Fruit fly (Drosophila melanogaster) whole organism, embryonic: ENCODE measurements around the gene STUB1.

ENCODE experiments used
- Atf-2 ChIP-seq: fragments of 200-800 bp; sonication (Bioruptor generic); optimal IDR thresholded peaks from 2 replicates; lab custom pipeline; 2016; ENCODE audit warnings: missing biosample characterization, missing genetic modification characterization
- B-H2 ChIP-seq: fragments of 200-800 bp; sonication (Bioruptor generic); optimal IDR thresholded peaks from 2 replicates; lab custom pipeline; 2018; ENCODE audit warnings: missing biosample characterization, mild to moderate bottlenecking, missing genetic modification characterization
- CG10209 ChIP-seq: fragments of 200-800 bp; sonication (Bioruptor generic); optimal IDR thresholded peaks from 3 replicates; lab custom pipeline; 2017; ENCODE audit warnings: missing biosample characterization, mild to moderate bottlenecking, missing genetic modification characterization, missing genetic modification reagents
- CG10321 ChIP-seq: fragments of 200-800 bp; sonication (Bioruptor generic); IDR thresholded peaks from 2 replicates; pipeline ENCODE4 v1.3.6; 2022; ENCODE audit warnings: missing biosample characterization, missing genetic modification characterization
- CG12155 ChIP-seq: fragments of 200-800 bp; sonication (Bioruptor generic); optimal IDR thresholded peaks from 3 replicates; lab custom pipeline; 2016; ENCODE audit warnings: missing biosample characterization, missing genetic modification characterization
- CG12942 ChIP-seq: fragments of 200-800 bp; sonication (Bioruptor generic); optimal IDR thresholded peaks from 3 replicates; lab custom pipeline; 2016; ENCODE audit warnings: missing biosample characterization, missing genetic modification characterization
- CG13624 ChIP-seq: fragments of 200-800 bp; sonication (Bioruptor generic); optimal IDR thresholded peaks from 2 replicates; lab custom pipeline; 2016; ENCODE audit warnings: missing biosample characterization, missing genetic modification characterization
- CG15601 ChIP-seq: fragments of 200-800 bp; sonication (Bioruptor generic); optimal IDR thresholded peaks from 3 replicates; lab custom pipeline; 2019; ENCODE audit warnings: missing biosample characterization, mild to moderate bottlenecking, missing genetic modification characterization, moderate library complexity
- CG17359 ChIP-seq: fragments of 200-800 bp; sonication (Bioruptor generic); optimal IDR thresholded peaks from 3 replicates; lab custom pipeline; 2018; ENCODE audit warnings: missing biosample characterization, mild to moderate bottlenecking, missing genetic modification characterization, moderate library complexity
- CG30431 ChIP-seq: fragments of 200-800 bp; sonication (Bioruptor generic); optimal IDR thresholded peaks from 2 replicates; lab custom pipeline; 2017; ENCODE audit warnings: missing biosample characterization, missing genetic modification characterization
- CG31365 ChIP-seq: fragments of 200-800 bp; sonication (Bioruptor generic); optimal IDR thresholded peaks from 2 replicates; lab custom pipeline; 2018; ENCODE audit warnings: missing biosample characterization, mild to moderate bottlenecking, missing genetic modification characterization
- CG31441 ChIP-seq: fragments of 200-800 bp; sonication (Bioruptor generic); IDR thresholded peaks from 2 replicates; pipeline ENCODE4 v1.3.6; 2022; ENCODE audit warnings: missing biosample characterization, missing genetic modification characterization
- CG32532 ChIP-seq: fragments of 200-800 bp; sonication (Bioruptor generic); IDR thresholded peaks from 2 replicates; pipeline ENCODE4 v1.3.6; 2022; ENCODE audit warnings: missing biosample characterization, missing genetic modification characterization
- CG4707 ChIP-seq: fragments of 200-800 bp; sonication (Bioruptor generic); optimal IDR thresholded peaks from 2 replicates; lab custom pipeline; 2018; ENCODE audit warnings: missing biosample characterization, mild to moderate bottlenecking, missing genetic modification characterization, moderate library complexity
- CG7745 ChIP-seq: fragments of 200-800 bp; sonication (Bioruptor generic); optimal IDR thresholded peaks from 2 replicates; lab custom pipeline; 2018; ENCODE audit warnings: missing biosample characterization, mild to moderate bottlenecking, missing genetic modification characterization, moderate library complexity
- CG8089 ChIP-seq: fragments of 200-800 bp; sonication (Bioruptor generic); optimal IDR thresholded peaks from 3 replicates; lab custom pipeline; 2016; ENCODE audit warnings: missing biosample characterization, missing genetic modification characterization
- CG8944 ChIP-seq: fragments of 200-800 bp; sonication (Bioruptor generic); optimal IDR thresholded peaks from 3 replicates; lab custom pipeline; 2016; ENCODE audit warnings: missing biosample characterization, missing genetic modification characterization
- CkIIα-i1 ChIP-seq: fragments of 200-800 bp; sonication (Bioruptor generic); IDR thresholded peaks from 2 replicates; pipeline ENCODE4 v1.3.6; 2022; ENCODE audit warnings: missing biosample characterization, missing genetic modification characterization
- Drgx ChIP-seq: fragments of 200-800 bp; sonication (Bioruptor generic); IDR thresholded peaks from 2 replicates; pipeline ENCODE4 v1.3.6; 2022; ENCODE audit warnings: missing biosample characterization, missing genetic modification characterization
- E2f1 ChIP-seq: fragments of 200-800 bp; sonication (Bioruptor generic); IDR thresholded peaks from 2 replicates; pipeline ENCODE4 v1.3.6; 2022; ENCODE audit warnings: missing biosample characterization, missing genetic modification characterization
- Elba2 ChIP-seq: fragments of 200-800 bp; sonication (Bioruptor generic); optimal IDR thresholded peaks from 3 replicates; lab custom pipeline; 2016; ENCODE audit warnings: missing biosample characterization, missing genetic modification characterization
- H2.0 ChIP-seq: fragments of 200-800 bp; sonication (Bioruptor generic); IDR thresholded peaks from 2 replicates; pipeline ENCODE4 v1.3.6; 2022; ENCODE audit warnings: missing biosample characterization, missing genetic modification characterization
- Hey ChIP-seq: fragments of 200-800 bp; sonication (Bioruptor generic); optimal IDR thresholded peaks from 3 replicates; lab custom pipeline; 2018; ENCODE audit warnings: missing biosample characterization, mild to moderate bottlenecking, missing genetic modification characterization
- Hr39 ChIP-seq: fragments of >200 bp; optimal IDR thresholded peaks from 2 replicates; lab custom pipeline; 2017
- Jarid2 ChIP-seq: fragments of 200-800 bp; sonication (Bioruptor generic); optimal IDR thresholded peaks from 3 replicates; lab custom pipeline; 2017; ENCODE audit warnings: mild to moderate bottlenecking, missing biosample characterization, missing genetic modification reagents, missing genetic modification characterization
- Lpt ChIP-seq: fragments of >200 bp; optimal IDR thresholded peaks from 2 replicates; lab custom pipeline; 2018; ENCODE audit warnings: missing biosample characterization, missing genetic modification characterization
- Meics ChIP-seq: fragments of 200-800 bp; sonication (Bioruptor generic); optimal IDR thresholded peaks from 2 replicates; lab custom pipeline; 2017; ENCODE audit warnings: missing biosample characterization, mild to moderate bottlenecking, missing genetic modification characterization
- NfI ChIP-seq: fragments of 200-800 bp; sonication (Bioruptor generic); optimal IDR thresholded peaks from 3 replicates; lab custom pipeline; 2018; ENCODE audit warnings: missing biosample characterization, mild to moderate bottlenecking, missing genetic modification characterization, moderate library complexity
- Sin3A ChIP-seq: fragments of >200 bp; optimal IDR thresholded peaks from 2 replicates; lab custom pipeline; 2018
- Spps ChIP-seq: fragments of 200-800 bp; sonication (Bioruptor generic); optimal IDR thresholded peaks from 2 replicates; lab custom pipeline; 2018; ENCODE audit warnings: missing biosample characterization, mild to moderate bottlenecking, missing genetic modification characterization
- Sry-δ ChIP-seq: fragments of 200-800 bp; sonication (Bioruptor generic); optimal IDR thresholded peaks from 2 replicates; lab custom pipeline; 2016; ENCODE audit warnings: missing biosample characterization, missing genetic modification characterization
- Xrp1 ChIP-seq: fragments of 200-800 bp; sonication (Bioruptor generic); IDR thresholded peaks from 2 replicates; pipeline ENCODE4 v1.3.6; 2022; ENCODE audit warnings: missing biosample characterization, missing genetic modification characterization
- az2 ChIP-seq: fragments of 200-800 bp; sonication (Bioruptor generic); optimal IDR thresholded peaks from 3 replicates; lab custom pipeline; 2016; ENCODE audit warnings: missing biosample characterization, missing genetic modification characterization
- bsh ChIP-seq, 2 experiments: fragments of 200-800 bp; sonication (Bioruptor generic); optimal IDR thresholded peaks; 2 replicates each; lab custom pipeline; 2017 to 2018; ENCODE audit warnings: mild to moderate bottlenecking in 2 of 2, missing biosample characterization in 2 of 2, missing genetic modification characterization in 2 of 2, moderate library complexity in 1 of 2
- fd102C ChIP-seq: fragments of 200-800 bp; sonication (Bioruptor generic); optimal IDR thresholded peaks from 2 replicates; lab custom pipeline; 2018; ENCODE audit warnings: missing biosample characterization, mild to moderate bottlenecking, missing genetic modification characterization, moderate library complexity
- ftz-f1 ChIP-seq: fragments of 200-800 bp; sonication (Bioruptor generic); optimal IDR thresholded peaks from 2 replicates; lab custom pipeline; 2016; ENCODE audit warnings: missing biosample characterization, missing genetic modification characterization
- fu2 ChIP-seq: fragments of 200-800 bp; sonication (Bioruptor generic); optimal IDR thresholded peaks from 2 replicates; lab custom pipeline; 2016; ENCODE audit warnings: missing biosample characterization, missing genetic modification characterization
- gem ChIP-seq: fragments of 200-800 bp; sonication (Bioruptor generic); optimal IDR thresholded peaks from 2 replicates; lab custom pipeline; 2019; ENCODE audit warnings: missing biosample characterization, mild to moderate bottlenecking, missing genetic modification characterization, moderate library complexity
- h ChIP-seq: fragments of >200 bp; optimal IDR thresholded peaks from 2 replicates; lab custom pipeline; 2017
- ham ChIP-seq: fragments of 200-800 bp; sonication (Bioruptor generic); IDR thresholded peaks from 2 replicates; pipeline ENCODE4 v1.3.6; 2022; ENCODE audit warnings: missing biosample characterization, missing genetic modification characterization
- her ChIP-seq: fragments of 200-800 bp; sonication (Bioruptor generic); optimal IDR thresholded peaks from 2 replicates; lab custom pipeline; 2016; ENCODE audit warnings: missing biosample characterization, missing genetic modification characterization
- hth ChIP-seq: fragments of >200 bp; optimal IDR thresholded peaks from 2 replicates; lab custom pipeline; 2017; ENCODE audit warnings: inconsistent platforms
- ken ChIP-seq: fragments of 200-800 bp; sonication (Bioruptor generic); IDR thresholded peaks from 3 replicates; pipeline ENCODE4 v1.3.6; 2022; ENCODE audit warnings: missing biosample characterization, missing genetic modification characterization
- mam ChIP-seq: fragments of 200-800 bp; sonication (Bioruptor generic); optimal IDR thresholded peaks from 3 replicates; lab custom pipeline; 2016; ENCODE audit warnings: missing biosample characterization, missing genetic modification characterization
- p53 ChIP-seq: fragments of 200-800 bp; sonication (Bioruptor generic); optimal IDR thresholded peaks from 2 replicates; lab custom pipeline; 2016; ENCODE audit warnings: missing biosample characterization, missing genetic modification characterization
- phol ChIP-seq: fragments of 200-800 bp; sonication (Bioruptor generic); optimal IDR thresholded peaks from 3 replicates; lab custom pipeline; 2018; ENCODE audit warnings: missing biosample characterization, mild to moderate bottlenecking, missing genetic modification characterization, moderate library complexity
- sc ChIP-seq, 3 experiments: fragments of >200 bp in 2 of 3; fragments of 200-800 bp in 1 of 3; sonication (Bioruptor generic) in 1 of 3; optimal IDR thresholded peaks; 2 replicates in 2 of 3; 3 replicates in 1 of 3; lab custom pipeline; 2017; ENCODE audit warnings: mild to moderate bottlenecking in 1 of 3, missing biosample characterization in 1 of 3, missing genetic modification characterization in 1 of 3, missing genetic modification reagents in 1 of 3
- twi ChIP-seq: fragments of 200-800 bp; optimal IDR thresholded peaks from 2 replicates; lab custom pipeline; 2019; ENCODE audit warnings: missing biosample characterization, mild to moderate bottlenecking, missing genetic modification characterization, moderate library complexity
- usp ChIP-seq: fragments of >200 bp; optimal IDR thresholded peaks from 2 replicates; lab custom pipeline; 2017; ENCODE audit warnings: missing biosample characterization, missing genetic modification characterization
- vvl ChIP-seq: fragments of 200-800 bp; sonication (Bioruptor generic); IDR thresholded peaks from 2 replicates; pipeline ENCODE4 v1.3.6; 2022; ENCODE audit warnings: missing biosample characterization, missing genetic modification characterization
- yki ChIP-seq: fragments of >200 bp; optimal IDR thresholded peaks from 3 replicates; lab custom pipeline; 2018

The STUB1 gene

DNA sequence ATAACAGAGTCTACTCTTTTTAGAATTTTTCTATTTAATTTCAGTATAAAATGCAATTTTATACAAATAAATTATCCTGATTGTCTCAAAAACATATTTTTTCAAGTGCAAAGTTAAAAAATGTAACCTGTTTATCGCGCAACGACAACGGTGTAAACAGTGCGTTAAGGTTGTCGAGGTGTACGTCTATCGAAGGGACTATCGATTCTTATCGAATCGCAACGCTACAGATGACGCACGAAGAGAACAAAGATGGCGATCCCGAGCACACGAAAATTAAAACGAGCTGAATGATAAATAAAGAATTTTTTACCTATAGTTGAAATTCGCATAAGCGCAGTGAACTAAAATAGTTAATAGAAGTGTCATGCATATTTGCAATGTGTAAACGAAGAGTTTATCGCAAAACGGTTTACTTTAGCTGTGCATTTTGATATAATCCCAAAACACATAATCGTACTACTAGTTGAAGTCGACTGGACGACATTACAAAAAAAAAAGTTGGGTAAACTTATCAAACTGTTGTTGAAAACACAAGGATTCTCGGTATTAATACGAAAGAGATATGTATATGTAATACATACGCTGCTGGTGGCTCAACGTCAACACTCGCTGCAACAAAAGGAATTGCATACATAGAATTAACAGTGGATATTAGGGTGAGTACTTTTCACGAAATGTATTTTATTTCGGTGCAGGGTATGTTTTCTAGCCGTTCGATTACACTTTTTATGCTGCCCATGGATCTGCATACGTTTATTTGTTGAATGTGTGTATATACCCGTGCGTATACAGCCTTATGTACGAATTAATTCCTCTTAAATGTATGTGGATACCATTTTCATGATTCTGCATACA is 49.2 kb upstream of the STUB1 start, which contains the start of gene da (continued):
- TF ChIP-seq sc (optimal IDR thresholded peaks at IDR 0.05; lab: Kevin White, UChicago) (no peak), sc (GFP tag; optimal IDR thresholded peaks at IDR 0.05; lab: Kevin White, UChicago) (no peak), Sin3A (lab: Kevin White, UChicago) (no peak), E2f1 (GFP tag; lab: Robert Waterston, UW) (peak; percentile 50; the same call in 1 of the 2 replicates), hth (lab: Kevin White, UChicago) (no peak), CG8944 (GFP tag; lab: Kevin White, UChicago) (peak; percentile 23), Drgx (GFP tag; lab: Robert Waterston, UW) (peak; percentile 37; the same call in 1 of the 2 replicates), her (GFP tag; lab: Kevin White, UChicago) (peak; percentile 46), CG31365 (tag; lab: Kevin White, UChicago) (no peak), CG17359 (tag; lab: Kevin White, UChicago) (peak; percentile 68), Meics (GFP tag; lab: Kevin White, UChicago) (peak; percentile 61), CG10321 (GFP tag; lab: Robert Waterston, UW) (no peak), fu2 (GFP tag; lab: Kevin White, UChicago) (peak; percentile 32), CG12942 (peak; percentile 22), CG12155 (GFP tag; lab: Kevin White, UChicago) (peak; percentile 50), usp (GFP tag; lab: Kevin White, UChicago) (no peak), CG7745 (tag; lab: Kevin White, UChicago) (no peak), B-H2 (peak; percentile 54), p53 (GFP tag; lab: Kevin White, UChicago) (peak; percentile 12), ftz-f1 (GFP tag; lab: Kevin White, UChicago) (no peak), NfI (GFP tag; lab: Kevin White, UChicago) (peak; percentile 75), az2 (GFP tag; lab: Kevin White, UChicago) (peak; percentile 68), Jarid2 (GFP tag; lab: Kevin White, UChicago) (no peak), phol (tag; lab: Kevin White, UChicago) (peak; percentile 100), fd102C (GFP tag; lab: Kevin White, UChicago) (no peak), Spps (tag; lab: Kevin White, UChicago) (peak; percentile 23), mam (GFP tag; lab: Kevin White, UChicago) (peak; percentile 70), CG30431 (GFP tag; lab: Kevin White, UChicago) (no peak), H2.0 (GFP tag; lab: Robert Waterston, UW) (peak; percentile 60), ken (peak; percentile 49; the same call in 1 of the 3 replicates), CG13624 (GFP tag; lab: Kevin White, UChicago) (peak; percentile 63), Elba2 (GFP tag; lab: Kevin White, UChicago) (no peak), CG32532 (GFP tag; lab: Robert Waterston, UW) (peak; percentile 66), ham (GFP tag; lab: Robert Waterston, UW) (no peak), Hr39 (lab: Kevin White, UChicago) (no peak), gem (tag; lab: Kevin White, UChicago) (peak; percentile 76), Lpt (GFP tag; lab: Kevin White, UChicago) (no peak), Sry-δ (GFP tag; lab: Kevin White, UChicago) (peak; percentile 71), Atf-2 (GFP tag; lab: Kevin White, UChicago) (no peak), yki (lab: Kevin White, UChicago) (no peak), CG15601 (peak; percentile 48), CG4707 (GFP tag; lab: Kevin White, UChicago) (no peak), bsh (GFP tag; optimal IDR thresholded peaks at IDR 0.05; lab: Kevin White, UChicago) (peak in 1 of 2 experiments; percentile 58), CG8089 (GFP tag; lab: Kevin White, UChicago) (peak; percentile 32), vvl (GFP tag; lab: Robert Waterston, UW) (peak; percentile 75), h (lab: Kevin White, UChicago) (no peak), twi (peak; percentile 43), CG10209 (GFP tag; lab: Kevin White, UChicago) (peak; percentile 52), Xrp1 (GFP tag; lab: Robert Waterston, UW) (peak; percentile 63), CG31441 (peak; percentile 53; the same call in 1 of the 2 replicates), CkIIα-i1 (GFP tag; lab: Robert Waterston, UW) (no peak), Hey (tag; lab: Kevin White, UChicago) (no peak)
